Worm (Caenorhabditis elegans) whole organism, L4 larva: ENCODE data around the gene orc-4.

ENCODE experiments used
- D1046.2 ChIP-seq: fragments of 200-800 bp; sonication (Bioruptor generic); IDR thresholded peaks from 2 replicates; pipeline ENCODE4 v1.3.6; 2022; ENCODE audit warnings: missing genetic modification characterization, missing compliant biosample characterization
- F26F4.8 ChIP-seq: fragments of 200-800 bp; sonication (Bioruptor generic); conservative IDR thresholded peaks from 2 replicates; pipeline ENCODE4 v1.3.6; 2022; ENCODE audit warnings: missing genetic modification characterization, missing compliant biosample characterization
- R02D3.7 ChIP-seq: fragments of 150-350 bp; sonication (generic microtip); optimal IDR thresholded peaks from 3 replicates; lab custom pipeline; 2014; ENCODE audit warnings: missing biosample characterization, missing genetic modification characterization
- T20F7.1 ChIP-seq: fragments of 200-800 bp; sonication (Bioruptor generic); optimal IDR thresholded peaks from 2 replicates; lab custom pipeline; 2018; ENCODE audit warnings: mild to moderate bottlenecking, missing genetic modification characterization, missing compliant biosample characterization
- T26A8.4 ChIP-seq: fragments of 200-800 bp; sonication (Bioruptor generic); IDR thresholded peaks from 2 replicates; pipeline ENCODE4 v1.3.6; 2022; ENCODE audit warnings: missing genetic modification characterization, missing compliant biosample characterization
- Y105C5A.15 ChIP-seq: fragments of 200-800 bp; sonication (Bioruptor generic); IDR thresholded peaks from 2 replicates; pipeline ENCODE4 v1.3.6; 2022; ENCODE audit warnings: missing genetic modification characterization, missing compliant biosample characterization
- Y48G9A.11 ChIP-seq: fragments of 200-800 bp; sonication (Bioruptor generic); IDR thresholded peaks from 2 replicates; pipeline ENCODE4 v1.3.6; 2022; ENCODE audit warnings: missing genetic modification reagents, missing genetic modification characterization, missing compliant biosample characterization
- Y5F2A.4 ChIP-seq: fragments of 200-800 bp; sonication (Bioruptor generic); optimal IDR thresholded peaks from 2 replicates; lab custom pipeline; 2018; ENCODE audit warnings: mild to moderate bottlenecking, missing genetic modification characterization, missing compliant biosample characterization
- ZK337.2 ChIP-seq: fragments of 200-800 bp; sonication (Bioruptor generic); IDR thresholded peaks from 2 replicates; pipeline ENCODE4 v1.3.6; 2022; ENCODE audit warnings: missing genetic modification reagents, missing genetic modification characterization, missing compliant biosample characterization
- ZK546.5 ChIP-seq, 2 experiments: sonication (generic microtip); optimal IDR thresholded peaks; 2 replicates each; lab custom pipeline; 2017; ENCODE audit warnings: missing biosample characterization in 2 of 2, missing genetic modification characterization in 2 of 2
- aha-1 ChIP-seq: fragments of 150-350 bp; peaks from one replicate; lab custom pipeline; 2014; ENCODE audit warnings: missing biosample characterization, missing genetic modification characterization
- arid-1 ChIP-seq: fragments of 200-800 bp; sonication (Bioruptor generic); conservative IDR thresholded peaks from 2 replicates; pipeline ENCODE4 v1.3.6; 2022; ENCODE audit warnings: missing genetic modification reagents, missing genetic modification characterization, missing compliant biosample characterization
- attf-4 ChIP-seq: sonication (generic microtip); optimal IDR thresholded peaks from 3 replicates; lab custom pipeline; 2017; ENCODE audit warnings: missing biosample characterization, missing genetic modification characterization
- ceh-32 ChIP-seq: sonication (generic microtip); optimal IDR thresholded peaks from 2 replicates; lab custom pipeline; 2016; ENCODE audit warnings: mild to moderate bottlenecking, missing genetic modification characterization, missing compliant biosample characterization; ENCODE audit not compliant: poor library complexity
- ceh-62 ChIP-seq: sonication (generic microtip); optimal IDR thresholded peaks from 2 replicates; lab custom pipeline; 2017; ENCODE audit warnings: missing biosample characterization, missing genetic modification characterization
- ctbp-1 ChIP-seq: fragments of 200-800 bp; sonication (Bioruptor generic); IDR thresholded peaks from 2 replicates; pipeline ENCODE4 v1.3.6; 2022; ENCODE audit warnings: missing genetic modification reagents, missing genetic modification characterization, missing compliant biosample characterization
- daf-16 ChIP-seq, 3 experiments: sonication (generic microtip); optimal IDR thresholded peaks; 2 replicates each; lab custom pipeline; 2016 to 2017; ENCODE audit warnings: missing genetic modification characterization in 3 of 3, missing genetic modification reagents in 3 of 3, mild to moderate bottlenecking in 2 of 3, missing compliant biosample characterization in 2 of 3, missing biosample characterization in 1 of 3, moderate library complexity in 1 of 3
- daf-19 ChIP-seq: fragments of 200-800 bp; sonication (Bioruptor generic); conservative IDR thresholded peaks from 2 replicates; pipeline ENCODE4 v1.3.6; 2022; ENCODE audit warnings: missing genetic modification characterization, missing compliant biosample characterization
- daf-8 ChIP-seq: fragments of 200-800 bp; sonication (Bioruptor generic); IDR thresholded peaks from 2 replicates; pipeline ENCODE4 v1.3.6; 2022; ENCODE audit warnings: missing genetic modification characterization, missing compliant biosample characterization
- dmd-6 ChIP-seq: fragments of 200-800 bp; sonication (Bioruptor generic); IDR thresholded peaks from 2 replicates; pipeline ENCODE4 v1.3.6; 2022; ENCODE audit warnings: missing genetic modification reagents, missing genetic modification characterization, missing compliant biosample characterization
- dmd-8 ChIP-seq: fragments of 200-800 bp; sonication (Bioruptor generic); IDR thresholded peaks from 2 replicates; pipeline ENCODE4 v1.3.6; 2022; ENCODE audit warnings: missing genetic modification characterization, missing compliant biosample characterization
- dmd-9 ChIP-seq: fragments of 200-800 bp; sonication (Bioruptor generic); IDR thresholded peaks from 2 replicates; pipeline ENCODE4 v1.3.6; 2022; ENCODE audit warnings: missing genetic modification reagents, missing genetic modification characterization, missing compliant biosample characterization
- dpl-1 ChIP-seq: fragments of 150-350 bp; optimal IDR thresholded peaks from 2 replicates; lab custom pipeline; 2014; ENCODE audit warnings: missing biosample characterization, missing genetic modification reagents, missing genetic modification characterization
- fkh-10 ChIP-seq: fragments of 150-350 bp; optimal IDR thresholded peaks from 2 replicates; lab custom pipeline; 2014; ENCODE audit warnings: missing biosample characterization, missing genetic modification reagents, missing genetic modification characterization
- fos-1 ChIP-seq: fragments of 150-350 bp; optimal IDR thresholded peaks from 2 replicates; lab custom pipeline; 2014; ENCODE audit warnings: missing biosample characterization, missing genetic modification characterization
- hif-1 ChIP-seq, 2 experiments: sonication (generic microtip); optimal IDR thresholded peaks; 2 replicates each; lab custom pipeline; 2016 to 2017; ENCODE audit warnings: missing compliant biosample characterization in 2 of 2, missing genetic modification characterization in 2 of 2, missing genetic modification reagents in 2 of 2, missing genotype in 2 of 2, mild to moderate bottlenecking in 1 of 2
- hlh-30 ChIP-seq: sonication (generic microtip); optimal IDR thresholded peaks from 2 replicates; lab custom pipeline; 2017; ENCODE audit warnings: antibody characterized with exemption, mild to moderate bottlenecking, missing genetic modification characterization, missing compliant biosample characterization; ENCODE audit not compliant: insufficient read depth
- jun-1 ChIP-seq: fragments of 150-350 bp; optimal IDR thresholded peaks from 2 replicates; lab custom pipeline; 2014; ENCODE audit warnings: missing biosample characterization, missing genetic modification reagents, missing genetic modification characterization
- lin-15B ChIP-seq: fragments of 150-350 bp; sonication (generic microtip); optimal IDR thresholded peaks from 3 replicates; lab custom pipeline; 2014; ENCODE audit warnings: missing biosample characterization, missing genetic modification characterization
- lin-29 ChIP-seq: fragments of 200-800 bp; sonication (Bioruptor generic); IDR thresholded peaks from 2 replicates; pipeline ENCODE4 v1.3.6; 2022; ENCODE audit warnings: missing genetic modification reagents, missing genetic modification characterization, missing compliant biosample characterization
- lin-38 ChIP-seq: fragments of 200-800 bp; sonication (Bioruptor generic); IDR thresholded peaks from 2 replicates; pipeline ENCODE4 v1.3.6; 2022; ENCODE audit warnings: missing genetic modification reagents, missing genetic modification characterization, missing compliant biosample characterization
- lin-39 ChIP-seq: fragments of 150-350 bp; optimal IDR thresholded peaks from 2 replicates; lab custom pipeline; 2014; ENCODE audit warnings: missing biosample characterization, missing genetic modification reagents, missing genetic modification characterization
- lsy-2 ChIP-seq, 2 experiments: fragments of 150-350 bp in 1 of 2; sonication (generic microtip) in 1 of 2; optimal IDR thresholded peaks; 2 replicates each; lab custom pipeline; 2014 to 2017; ENCODE audit warnings: missing biosample characterization in 2 of 2, missing genetic modification characterization in 2 of 2
- madf-5 ChIP-seq, 2 experiments: fragments of 200-800 bp; sonication (Bioruptor generic); IDR thresholded peaks; 2 replicates each; pipeline ENCODE4 v1.3.6; 2022; ENCODE audit warnings: missing compliant biosample characterization in 2 of 2, missing genetic modification characterization in 2 of 2
- madf-9 ChIP-seq: fragments of 200-800 bp; sonication (Bioruptor generic); conservative IDR thresholded peaks from 2 replicates; pipeline ENCODE4 v1.3.6; 2022; ENCODE audit warnings: missing genetic modification reagents, missing genetic modification characterization, missing compliant biosample characterization
- mes-2 ChIP-seq: sonication (generic microtip); optimal IDR thresholded peaks from 2 replicates; lab custom pipeline; 2016; ENCODE audit warnings: missing genotype, mild to moderate bottlenecking, missing genetic modification characterization, missing compliant biosample characterization; ENCODE audit not compliant: poor library complexity, severe bottlenecking
- nhr-10 ChIP-seq: fragments of 150-350 bp; optimal IDR thresholded peaks from 2 replicates; lab custom pipeline; 2014; ENCODE audit warnings: missing biosample characterization, missing genetic modification characterization
- nhr-111 ChIP-seq: fragments of 200-800 bp; sonication (Bioruptor generic); optimal IDR thresholded peaks from 2 replicates; lab custom pipeline; 2018; ENCODE audit warnings: mild to moderate bottlenecking, missing genetic modification characterization, missing compliant biosample characterization
- nhr-237 ChIP-seq: sonication (generic microtip); optimal IDR thresholded peaks from 2 replicates; lab custom pipeline; 2017; ENCODE audit warnings: missing biosample characterization, missing genetic modification characterization
- nhr-28 ChIP-seq: fragments of 150-350 bp; optimal IDR thresholded peaks from 2 replicates; lab custom pipeline; 2014; ENCODE audit warnings: missing biosample characterization, missing genetic modification characterization
- nhr-41 ChIP-seq: fragments of 200-800 bp; sonication (Bioruptor generic); IDR thresholded peaks from 2 replicates; pipeline ENCODE4 v1.3.6; 2022; ENCODE audit warnings: missing genetic modification reagents, missing genetic modification characterization, missing compliant biosample characterization
- nhr-6 ChIP-seq: fragments of 150-350 bp; optimal IDR thresholded peaks from 2 replicates; lab custom pipeline; 2014; ENCODE audit warnings: missing biosample characterization, missing genetic modification characterization
- pha-4 ChIP-seq, 2 experiments: fragments of 150-350 bp in 1 of 2; fragments of 200-800 bp in 1 of 2; sonication (Bioruptor generic) in 1 of 2; IDR thresholded peaks in 1 of 2; optimal IDR thresholded peaks in 1 of 2; 2 replicates each; pipeline versions ENCODE4 v1.3.6 to Lab custom; 2014 to 2022; ENCODE audit warnings: missing genetic modification characterization in 2 of 2, missing genetic modification reagents in 2 of 2, missing biosample characterization in 1 of 2, missing compliant biosample characterization in 1 of 2
- pqm-1 ChIP-seq: sonication (generic microtip); optimal IDR thresholded peaks from 2 replicates; lab custom pipeline; 2017; ENCODE audit warnings: missing biosample characterization, missing genetic modification characterization
- rbr-2 ChIP-seq: sonication (generic microtip); optimal IDR thresholded peaks from 2 replicates; lab custom pipeline; 2016; ENCODE audit warnings: missing genotype, missing genetic modification characterization, missing compliant biosample characterization
- tra-1 ChIP-seq: fragments of 200-800 bp; sonication (Bioruptor generic); IDR thresholded peaks from 2 replicates; pipeline ENCODE4 v1.3.6; 2022; ENCODE audit warnings: missing genetic modification reagents, missing genetic modification characterization, missing compliant biosample characterization
- unc-130 ChIP-seq: sonication (generic microtip); optimal IDR thresholded peaks from 2 replicates; lab custom pipeline; 2016; ENCODE audit warnings: missing genetic modification reagents, missing genetic modification characterization, missing compliant biosample characterization
- unc-39 ChIP-seq: sonication (generic microtip); optimal IDR thresholded peaks from 2 replicates; lab custom pipeline; 2017; ENCODE audit warnings: missing biosample characterization, missing genetic modification characterization
- zag-1 ChIP-seq: fragments of 150-350 bp; optimal IDR thresholded peaks from 2 replicates; lab custom pipeline; 2014; ENCODE audit warnings: missing biosample characterization, missing genetic modification characterization
- zfp-2 ChIP-seq: sonication (generic microtip); optimal IDR thresholded peaks from 2 replicates; lab custom pipeline; 2016; ENCODE audit warnings: mild to moderate bottlenecking, missing genetic modification characterization, missing compliant biosample characterization
- zfp-3 ChIP-seq: fragments of 200-800 bp; sonication (Bioruptor generic); conservative IDR thresholded peaks from 2 replicates; pipeline ENCODE4 v1.3.6; 2022; ENCODE audit warnings: missing genetic modification reagents, missing genetic modification characterization, missing compliant biosample characterization
- zip-2 ChIP-seq: fragments of 150-350 bp; optimal IDR thresholded peaks from 2 replicates; lab custom pipeline; 2014; ENCODE audit warnings: missing biosample characterization, missing genetic modification characterization

orc-4 gene

DNA sequence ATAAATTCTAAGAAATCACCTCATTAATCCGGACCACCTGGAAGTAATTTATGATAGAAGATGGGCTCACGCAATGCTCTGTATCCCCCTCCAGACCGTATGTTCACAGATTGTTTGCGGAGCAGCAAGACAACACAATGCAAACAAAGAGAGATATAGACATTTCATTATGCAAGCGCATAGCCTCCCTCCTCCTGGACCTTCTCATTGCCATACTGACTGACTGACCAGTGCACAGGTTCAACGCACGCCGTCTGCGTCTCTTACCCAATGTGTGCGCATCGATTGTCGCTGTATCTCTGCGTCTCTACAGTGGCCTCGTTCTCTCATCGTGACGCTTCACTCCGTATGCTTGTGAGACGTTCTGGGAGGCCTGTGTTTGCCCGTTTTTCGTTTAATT is 5.7 kb downstream of the orc-4 start (continued):
- TF ChIP-seq Y5F2A.4 (GFP tag; lab: Kevin White, UChicago) (no peak), unc-39 (tag; lab: Kevin White, UChicago) (no peak), nhr-6 (tag; lab: Kevin White, UChicago) (peak; percentile 24), madf-9 (no peak), dpl-1 (GFP tag; lab: Kevin White, UChicago) (peak; percentile 21), nhr-111 (GFP tag; lab: Kevin White, UChicago) (no peak), hif-1 (tag; optimal IDR thresholded peaks at IDR 0.05; lab: Kevin White, UChicago) (no peak), T20F7.1 (GFP tag; lab: Kevin White, UChicago) (no peak), dmd-9 (no peak), daf-19 (GFP tag; lab: Robert Waterston, UW) (no peak), pha-4 (GFP tag; IDR thresholded peaks at IDR 0.05; lab: Robert Waterston, UW) (no peak), pha-4 (tag; optimal IDR thresholded peaks at IDR 0.05; lab: Kevin White, UChicago) (no peak), Y105C5A.15 (GFP tag; lab: Robert Waterston, UW) (no peak), fos-1 (tag; lab: Kevin White, UChicago) (no peak), ZK546.5 (tag; optimal IDR thresholded peaks at IDR 0.05; lab: Kevin White, UChicago) (no peak), Y48G9A.11 (GFP tag; lab: Robert Waterston, UW) (no peak), daf-8 (no peak), daf-16 (GFP tag; optimal IDR thresholded peaks at IDR 0.05; lab: Kevin White, UChicago) (no peak), daf-16 (tag; optimal IDR thresholded peaks at IDR 0.05; lab: Kevin White, UChicago) (peak; percentile 18), R02D3.7 (tag; lab: Kevin White, UChicago) (no peak), rbr-2 (peak; percentile 17), zfp-2 (no peak), tra-1 (no peak), hlh-30 (peak; percentile 68), zfp-3 (GFP tag; lab: Robert Waterston, UW) (no peak), D1046.2 (GFP tag; lab: Robert Waterston, UW) (no peak), fkh-10 (GFP tag; lab: Kevin White, UChicago) (no peak), lin-39 (tag; lab: Kevin White, UChicago) (no peak), lsy-2 (tag; optimal IDR thresholded peaks at IDR 0.05; lab: Kevin White, UChicago) (peak in 1 of 2 experiments; percentile 60), unc-130 (GFP tag; lab: Kevin White, UChicago) (no peak), lin-29 (GFP tag; lab: Robert Waterston, UW) (no peak), T26A8.4 (no peak), arid-1 (no peak), lin-15B (no peak), madf-5 (GFP tag; IDR thresholded peaks at IDR 0.05; lab: Robert Waterston, UW) (no peak), nhr-237 (tag; lab: Kevin White, UChicago) (no peak), ceh-32 (tag; lab: Kevin White, UChicago) (no peak), nhr-10 (tag; lab: Kevin White, UChicago) (no peak), attf-4 (tag; lab: Kevin White, UChicago) (no peak), mes-2 (tag; lab: Kevin White, UChicago) (peak; percentile 70), aha-1 (tag; lab: Kevin White, UChicago) (peak; percentile 84), ctbp-1 (no peak), dmd-6 (GFP tag; lab: Robert Waterston, UW) (no peak), jun-1 (tag; lab: Kevin White, UChicago) (no peak), F26F4.8 (GFP tag; lab: Robert Waterston, UW) (no peak), lin-38 (GFP tag; lab: Robert Waterston, UW) (peak; percentile 51), zip-2 (tag; lab: Kevin White, UChicago) (no peak), dmd-8 (GFP tag; lab: Robert Waterston, UW) (no peak), zag-1 (tag; lab: Kevin White, UChicago) (no peak), nhr-28 (no peak), nhr-41 (GFP tag; lab: Robert Waterston, UW) (no peak), ceh-62 (tag; lab: Kevin White, UChicago) (no peak), pqm-1 (tag; lab: Kevin White, UChicago) (no peak), ZK337.2 (no peak)
